Fruit fly (Drosophila melanogaster): Measurements from ENCODE around the gene Deaf1.
A peak's percentile ranks its signal among the peaks of the same experiment; 100 is the strongest.

The Deaf1 gene

dm6 chr3L:19807103-19807502 lies 10.9 kb upstream of the Deaf1 start, which contains the start of the genes CG14104 and Kap-alpha1 (continued):
- TF ChIP-seq Sox102F (GFP tag; optimal IDR thresholded peaks at IDR 0.05) = no peak
- TF ChIP-seq ATbp (GFP tag; optimal IDR thresholded peaks at IDR 0.05) = no peak
- no peak for TF ChIP-seq fd64A (GFP tag; optimal IDR thresholded peaks at IDR 0.05)
- TF ChIP-seq klu (GFP tag; IDR thresholded peaks at IDR 0.05) = no peak
- TF ChIP-seq NC2α (GFP tag; optimal IDR thresholded peaks at IDR 0.05) = no peak
- TF ChIP-seq Mad (GFP tag; optimal IDR thresholded peaks at IDR 0.05) = no peak
- TF ChIP-seq dysf (GFP tag; IDR thresholded peaks at IDR 0.05) = no peak
- no peak for TF ChIP-seq Hr78 (GFP tag; optimal IDR thresholded peaks at IDR 0.05)
- peak; percentile 72 for TF ChIP-seq CG4617 (GFP tag; optimal IDR thresholded peaks at IDR 0.05; ENCODE audit: borderline replicate concordance)
- TF ChIP-seq stc (GFP tag; IDR thresholded peaks at IDR 0.05) = no peak
- no peak for TF ChIP-seq Atf-2 (GFP tag; optimal IDR thresholded peaks at IDR 0.05)
- TF ChIP-seq crp (GFP tag; optimal IDR thresholded peaks at IDR 0.05) = peak in 1 of 2 experiments; percentile 86
- peak; percentile 10 for TF ChIP-seq CG17829 (tag; optimal IDR thresholded peaks at IDR 0.05)
- TF ChIP-seq bab2 (GFP tag; optimal IDR thresholded peaks at IDR 0.05) = no peak
- TF ChIP-seq CG16779 (GFP tag; IDR thresholded peaks at IDR 0.05) = no peak
- no peak for TF ChIP-seq pfk (GFP tag; optimal IDR thresholded peaks at IDR 0.05)
- TF ChIP-seq ken (GFP tag; IDR thresholded peaks at IDR 0.05) = no peak
- no peak for TF ChIP-seq CG17912 (GFP tag; optimal IDR thresholded peaks at IDR 0.05)
- no peak for TF ChIP-seq CG4282 (GFP tag; optimal IDR thresholded peaks at IDR 0.05)
- TF ChIP-seq TFAM (GFP tag; optimal IDR thresholded peaks at IDR 0.05) = no peak
- no peak for TF ChIP-seq CG3407 (GFP tag; optimal IDR thresholded peaks at IDR 0.05)
- no peak for TF ChIP-seq yki (optimal IDR thresholded peaks at IDR 0.05)
- TF ChIP-seq nmo (GFP tag; optimal IDR thresholded peaks at IDR 0.05) = no peak
- no peak for TF ChIP-seq CG11093 (GFP tag; IDR thresholded peaks at IDR 0.05)
- peak; percentile 88 for TF ChIP-seq MBD-R2 (GFP tag; IDR thresholded peaks at IDR 0.05)
- no peak for TF ChIP-seq CG13624 (GFP tag; optimal IDR thresholded peaks at IDR 0.05)
- no peak for TF ChIP-seq HmgD (GFP tag; optimal IDR thresholded peaks at IDR 0.05)
- TF ChIP-seq CG17568 (GFP tag; optimal IDR thresholded peaks at IDR 0.05) = no peak
- TF ChIP-seq cad (GFP tag; optimal IDR thresholded peaks at IDR 0.05) = no peak
- TF ChIP-seq CG15514 (GFP tag; optimal IDR thresholded peaks at IDR 0.05) = no peak
- no peak for TF ChIP-seq ab (GFP tag; optimal IDR thresholded peaks at IDR 0.05)
- TF ChIP-seq CG13123 (GFP tag; optimal IDR thresholded peaks at IDR 0.05) = no peak
- peak in 1 of 2 experiments; percentile 84 for TF ChIP-seq insv (GFP tag; optimal IDR thresholded peaks at IDR 0.05)
- TF ChIP-seq CG9727 (GFP tag; optimal IDR thresholded peaks at IDR 0.05) = no peak
- no peak for TF ChIP-seq NfI (GFP tag; optimal IDR thresholded peaks at IDR 0.05)
- TF ChIP-seq CG5953 (GFP tag; IDR thresholded peaks at IDR 0.05) = no peak
- peak; percentile 63 for TF ChIP-seq gcm (GFP tag; optimal IDR thresholded peaks at IDR 0.05)
- TF ChIP-seq CG17328 (GFP tag; IDR thresholded peaks at IDR 0.05) = no peak
- peak; percentile 77 for TF ChIP-seq HLH4C (GFP tag; IDR thresholded peaks at IDR 0.05; ENCODE audit: partially characterized antibody)
- no peak for TF ChIP-seq CG33213 (GFP tag; optimal IDR thresholded peaks at IDR 0.05)
- TF ChIP-seq CG4424 (GFP tag; optimal IDR thresholded peaks at IDR 0.05) = no peak
- TF ChIP-seq ash1 (GFP tag; optimal IDR thresholded peaks at IDR 0.05) = no peak
- no peak for TF ChIP-seq dati (GFP tag; IDR thresholded peaks at IDR 0.05)
- peak; percentile 73 for TF ChIP-seq CG6791 (GFP tag; IDR thresholded peaks at IDR 0.05; ENCODE audit: partially characterized antibody)
- no peak for TF ChIP-seq Antp (GFP tag; optimal IDR thresholded peaks at IDR 0.05)
- TF ChIP-seq CG9609 (GFP tag; optimal IDR thresholded peaks at IDR 0.05) = no peak
- no peak for TF ChIP-seq Deaf1 (tag; optimal IDR thresholded peaks at IDR 0.05)
- TF ChIP-seq gro (GFP tag; optimal IDR thresholded peaks at IDR 0.05) = no peak
- no peak for TF ChIP-seq CG11695 (GFP tag; IDR thresholded peaks at IDR 0.05)
- TF ChIP-seq eyg (GFP tag; optimal IDR thresholded peaks at IDR 0.05) = no peak
- TF ChIP-seq sima (GFP tag; optimal IDR thresholded peaks at IDR 0.05) = no peak
- peak; percentile 56 for TF ChIP-seq stwl (tag; optimal IDR thresholded peaks at IDR 0.05)

All from whole organism, embryonic.